Fruit fly (Drosophila melanogaster) whole organism, embryonic: Measurements from ENCODE around the gene tsh.

Source experiments
- Bgb ChIP-seq: fragments of 200-800 bp; sonication (Bioruptor generic); IDR thresholded peaks from 2 replicates; pipeline ENCODE4 v1.3.6; 2022; ENCODE audit warnings: missing biosample characterization, missing genetic modification characterization; ENCODE audit not compliant: partially characterized antibody
- Bteb2 ChIP-seq: fragments of 200-800 bp; sonication (Bioruptor generic); optimal IDR thresholded peaks from 2 replicates; lab custom pipeline; 2016; ENCODE audit warnings: missing biosample characterization, missing genetic modification characterization
- CG18262 ChIP-seq: fragments of 200-800 bp; optimal IDR thresholded peaks from 3 replicates; lab custom pipeline; 2019; ENCODE audit warnings: missing biosample characterization, mild to moderate bottlenecking, missing genetic modification characterization, moderate library complexity
- CG32767 ChIP-seq: fragments of 200-800 bp; sonication (Bioruptor generic); IDR thresholded peaks from 2 replicates; pipeline ENCODE4 v1.3.6; 2022; ENCODE audit warnings: missing biosample characterization, missing genetic modification characterization
- CG32772 ChIP-seq: fragments of 200-800 bp; sonication (Bioruptor generic); IDR thresholded peaks from 2 replicates; pipeline ENCODE4 v1.3.6; 2022; ENCODE audit warnings: missing biosample characterization, missing genetic modification characterization
- CG34224 ChIP-seq: fragments of 200-800 bp; sonication (Bioruptor generic); IDR thresholded peaks from 3 replicates; pipeline ENCODE4 v1.3.6; 2022; ENCODE audit warnings: missing biosample characterization, missing genetic modification characterization; ENCODE audit not compliant: partially characterized antibody
- CG34376 ChIP-seq: fragments of 200-800 bp; sonication (Bioruptor generic); optimal IDR thresholded peaks from 2 replicates; lab custom pipeline; 2018; ENCODE audit warnings: missing biosample characterization, mild to moderate bottlenecking, missing genetic modification characterization
- CG3838 ChIP-seq: fragments of 200-800 bp; sonication (Bioruptor generic); optimal IDR thresholded peaks from 3 replicates; lab custom pipeline; 2016; ENCODE audit warnings: missing biosample characterization, missing genetic modification characterization
- CG6272 ChIP-seq: fragments of 200-800 bp; sonication (Bioruptor generic); IDR thresholded peaks from 2 replicates; pipeline ENCODE4 v1.3.6; 2022; ENCODE audit warnings: missing biosample characterization, missing genetic modification characterization
- CG6791 ChIP-seq: fragments of 200-800 bp; sonication (Bioruptor generic); IDR thresholded peaks from 3 replicates; pipeline ENCODE4 v1.3.6; 2022; ENCODE audit warnings: missing biosample characterization, missing genetic modification characterization; ENCODE audit not compliant: partially characterized antibody
- CG7271 ChIP-seq: fragments of 200-800 bp; sonication (Bioruptor generic); optimal IDR thresholded peaks from 2 replicates; lab custom pipeline; 2018; ENCODE audit warnings: missing biosample characterization, mild to moderate bottlenecking, missing genetic modification characterization, moderate library complexity
- CG8765 ChIP-seq: fragments of 200-800 bp; sonication (Bioruptor generic); IDR thresholded peaks from 2 replicates; pipeline ENCODE4 v1.3.6; 2022; ENCODE audit warnings: missing biosample characterization, missing genetic modification characterization
- CG9932 ChIP-seq: fragments of 200-800 bp; sonication (Bioruptor generic); IDR thresholded peaks from 2 replicates; pipeline ENCODE4 v1.3.6; 2022; ENCODE audit warnings: missing biosample characterization, missing genetic modification characterization
- CHES-1-like ChIP-seq: fragments of 200-800 bp; sonication (Bioruptor generic); optimal IDR thresholded peaks from 2 replicates; lab custom pipeline; 2016; ENCODE audit warnings: missing biosample characterization, missing genetic modification characterization
- CTCF ChIP-seq: fragments of 200-800 bp; sonication (Bioruptor generic); optimal IDR thresholded peaks from 2 replicates; lab custom pipeline; 2017; ENCODE audit warnings: missing biosample characterization, mild to moderate bottlenecking, missing genetic modification characterization, moderate library complexity
- CkIIα-i1 ChIP-seq: fragments of 200-800 bp; sonication (Bioruptor generic); IDR thresholded peaks from 2 replicates; pipeline ENCODE4 v1.3.6; 2022; ENCODE audit warnings: missing biosample characterization, missing genetic modification characterization
- D19A ChIP-seq: fragments of 200-800 bp; optimal IDR thresholded peaks from 3 replicates; lab custom pipeline; 2019; ENCODE audit warnings: missing biosample characterization, mild to moderate bottlenecking, missing genetic modification characterization, moderate library complexity
- Ets65A ChIP-seq: fragments of 200-800 bp; sonication (Bioruptor generic); peaks from one replicate; lab custom pipeline; 2016; ENCODE audit warnings: missing biosample characterization, missing genetic modification characterization
- Fer3 ChIP-seq: fragments of 200-800 bp; sonication (Bioruptor generic); optimal IDR thresholded peaks from 2 replicates; lab custom pipeline; 2018; ENCODE audit warnings: missing biosample characterization, mild to moderate bottlenecking, missing genetic modification characterization, moderate library complexity
- HLH54F ChIP-seq: fragments of 200-800 bp; sonication (Bioruptor generic); optimal IDR thresholded peaks from 3 replicates; lab custom pipeline; 2016; ENCODE audit warnings: missing biosample characterization, missing genetic modification characterization
- Hr51 ChIP-seq, 2 experiments: fragments of 200-800 bp; sonication (Bioruptor generic); optimal IDR thresholded peaks; 2 replicates in 1 of 2; 3 replicates in 1 of 2; lab custom pipeline; 2016 to 2018; ENCODE audit warnings: missing biosample characterization in 2 of 2, missing genetic modification characterization in 2 of 2, mild to moderate bottlenecking in 1 of 2, moderate library complexity in 1 of 2
- Lhr ChIP-seq: fragments of 200-800 bp; sonication (Bioruptor generic); optimal IDR thresholded peaks from 3 replicates; lab custom pipeline; 2017; ENCODE audit warnings: mild to moderate bottlenecking, missing biosample characterization, missing genetic modification reagents, missing genetic modification characterization
- Nf-YC ChIP-seq: fragments of 200-800 bp; optimal IDR thresholded peaks from 3 replicates; lab custom pipeline; 2019; ENCODE audit warnings: missing biosample characterization, mild to moderate bottlenecking, missing genetic modification characterization, moderate library complexity
- Oli ChIP-seq: fragments of 200-800 bp; sonication (Bioruptor generic); optimal IDR thresholded peaks from 2 replicates; lab custom pipeline; 2018; ENCODE audit warnings: missing biosample characterization, mild to moderate bottlenecking, missing genetic modification characterization, moderate library complexity
- Sox102F ChIP-seq: fragments of 200-800 bp; sonication (Bioruptor generic); optimal IDR thresholded peaks from 2 replicates; lab custom pipeline; 2018; ENCODE audit warnings: missing biosample characterization, mild to moderate bottlenecking, missing genetic modification characterization, moderate library complexity
- amos ChIP-seq: fragments of 200-800 bp; sonication (Bioruptor generic); IDR thresholded peaks from 2 replicates; pipeline ENCODE4 v1.3.6; 2022; ENCODE audit warnings: missing biosample characterization, missing genetic modification characterization; ENCODE audit not compliant: partially characterized antibody
- bcd ChIP-seq: fragments of 200-800 bp; sonication (Bioruptor generic); optimal IDR thresholded peaks from 2 replicates; lab custom pipeline; 2017; ENCODE audit warnings: missing biosample characterization, mild to moderate bottlenecking, missing genetic modification characterization
- btn ChIP-seq: fragments of 200-800 bp; sonication (Bioruptor generic); optimal IDR thresholded peaks from 2 replicates; lab custom pipeline; 2016; ENCODE audit warnings: missing biosample characterization, missing genetic modification characterization
- crp ChIP-seq, 2 experiments: fragments of 200-800 bp; sonication (Bioruptor generic); optimal IDR thresholded peaks; 2 replicates in 1 of 2; 3 replicates in 1 of 2; lab custom pipeline; 2017; ENCODE audit warnings: missing biosample characterization in 2 of 2, missing genetic modification characterization in 2 of 2, mild to moderate bottlenecking in 1 of 2, moderate library complexity in 1 of 2
- dati ChIP-seq: fragments of 200-800 bp; sonication (Bioruptor generic); IDR thresholded peaks from 2 replicates; pipeline ENCODE4 v1.3.6; 2022; ENCODE audit warnings: missing biosample characterization, missing genetic modification characterization
- fu2 ChIP-seq: fragments of 200-800 bp; sonication (Bioruptor generic); optimal IDR thresholded peaks from 2 replicates; lab custom pipeline; 2016; ENCODE audit warnings: missing biosample characterization, missing genetic modification characterization
- her ChIP-seq: fragments of 200-800 bp; sonication (Bioruptor generic); optimal IDR thresholded peaks from 2 replicates; lab custom pipeline; 2016; ENCODE audit warnings: missing biosample characterization, missing genetic modification characterization
- ind ChIP-seq: fragments of 200-800 bp; sonication (Bioruptor generic); optimal IDR thresholded peaks from 3 replicates; lab custom pipeline; 2016; ENCODE audit warnings: missing biosample characterization, missing genetic modification characterization
- jumu ChIP-seq: fragments of 200-800 bp; sonication (Bioruptor generic); optimal IDR thresholded peaks from 3 replicates; lab custom pipeline; 2016; ENCODE audit warnings: missing biosample characterization, missing genetic modification characterization
- kah ChIP-seq: fragments of 200-800 bp; sonication (Bioruptor generic); optimal IDR thresholded peaks from 2 replicates; lab custom pipeline; 2018; ENCODE audit warnings: missing biosample characterization, mild to moderate bottlenecking, missing genetic modification characterization
- luna ChIP-seq: fragments of 200-800 bp; sonication (Bioruptor generic); optimal IDR thresholded peaks from 2 replicates; lab custom pipeline; 2016; ENCODE audit warnings: missing biosample characterization, missing genetic modification characterization
- org-1 ChIP-seq: fragments of 200-800 bp; sonication (Bioruptor generic); optimal IDR thresholded peaks from 2 replicates; lab custom pipeline; 2017; ENCODE audit warnings: missing biosample characterization, missing genetic modification characterization
- otp ChIP-seq: fragments of 200-800 bp; sonication (Bioruptor generic); IDR thresholded peaks from 3 replicates; pipeline ENCODE4, ENCODE4 v1.3.6; 2022; ENCODE audit warnings: missing biosample characterization, missing genetic modification characterization
- pum ChIP-seq: fragments of 200-800 bp; sonication (Bioruptor generic); optimal IDR thresholded peaks from 2 replicates; lab custom pipeline; 2016; ENCODE audit warnings: missing biosample characterization, missing genetic modification characterization
- salm ChIP-seq: fragments of 200-800 bp; sonication (Bioruptor generic); optimal IDR thresholded peaks from 2 replicates; lab custom pipeline; 2018; ENCODE audit warnings: missing biosample characterization, mild to moderate bottlenecking, missing genetic modification characterization
- sc ChIP-seq, 3 experiments: fragments of >200 bp in 2 of 3; fragments of 200-800 bp in 1 of 3; sonication (Bioruptor generic) in 1 of 3; optimal IDR thresholded peaks; 2 replicates in 2 of 3; 3 replicates in 1 of 3; lab custom pipeline; 2017; ENCODE audit warnings: mild to moderate bottlenecking in 1 of 3, missing biosample characterization in 1 of 3, missing genetic modification characterization in 1 of 3, missing genetic modification reagents in 1 of 3
- sim ChIP-seq: fragments of 200-800 bp; sonication (Bioruptor generic); IDR thresholded peaks from 2 replicates; pipeline ENCODE4 v1.3.6; 2022; ENCODE audit warnings: missing biosample characterization, missing genetic modification characterization
- slbo ChIP-seq: fragments of 200-800 bp; sonication (Bioruptor generic); IDR thresholded peaks from 2 replicates; pipeline ENCODE4 v1.3.6; 2022; ENCODE audit warnings: missing biosample characterization, missing genetic modification characterization
- so ChIP-seq: fragments of 200-800 bp; sonication (Bioruptor generic); IDR thresholded peaks from 3 replicates; pipeline ENCODE4 v1.3.6; 2022; ENCODE audit warnings: missing biosample characterization, missing genetic modification characterization
- tap ChIP-seq: fragments of 200-800 bp; optimal IDR thresholded peaks from 3 replicates; lab custom pipeline; 2019; ENCODE audit warnings: missing biosample characterization, mild to moderate bottlenecking, missing genetic modification characterization, moderate library complexity
- tll ChIP-seq, 2 experiments: fragments of 200-800 bp in 1 of 2; fragments of >200 bp in 1 of 2; sonication (Bioruptor generic) in 1 of 2; optimal IDR thresholded peaks; 2 replicates each; lab custom pipeline; 2017 to 2019; ENCODE audit warnings: missing biosample characterization in 2 of 2, missing genetic modification characterization in 2 of 2, mild to moderate bottlenecking in 1 of 2, moderate library complexity in 1 of 2
- tup ChIP-seq: fragments of 200-800 bp; sonication (Bioruptor generic); optimal IDR thresholded peaks from 2 replicates; lab custom pipeline; 2016; ENCODE audit warnings: missing biosample characterization, mild to moderate bottlenecking, missing genetic modification characterization, moderate library complexity
- unpg ChIP-seq: fragments of 200-800 bp; sonication (Bioruptor generic); optimal IDR thresholded peaks from 3 replicates; lab custom pipeline; 2018; ENCODE audit warnings: missing biosample characterization, mild to moderate bottlenecking, missing genetic modification characterization, moderate library complexity

The tsh gene

dm6 chr2L:21846374-21847297 is 18.2 kb downstream of the tsh start (continued):
- TF ChIP-seq unpg (GFP tag; lab: Kevin White, UChicago), result peak; percentile 73
- no peak for TF ChIP-seq CkIIα-i1 (GFP tag; lab: Robert Waterston, UW)
- TF ChIP-seq Lhr (GFP tag; lab: Kevin White, UChicago), result peak; percentile 35
- no peak for TF ChIP-seq sc (optimal IDR thresholded peaks at IDR 0.05; lab: Kevin White, UChicago)
- TF ChIP-seq sc (GFP tag; optimal IDR thresholded peaks at IDR 0.05; lab: Kevin White, UChicago), result peak; percentile 60
- no peak for TF ChIP-seq CG7271 (tag; lab: Kevin White, UChicago)
- TF ChIP-seq CG9932, result no peak
- no peak for TF ChIP-seq HLH54F (GFP tag; lab: Kevin White, UChicago)
- no peak for TF ChIP-seq CG6791 (GFP tag; lab: Robert Waterston, UW)
- no peak for TF ChIP-seq so (GFP tag; lab: Robert Waterston, UW)
- peak; percentile 34 for TF ChIP-seq ind
- 0 out of 3 replicates have a peak, but pooled peaks have one; percentile 37 for TF ChIP-seq otp (GFP tag; lab: Robert Waterston, UW)
- peak; percentile 83 for TF ChIP-seq CG18262 (tag; lab: Kevin White, UChicago)
- no peak for TF ChIP-seq fu2 (GFP tag; lab: Kevin White, UChicago)
- no peak for TF ChIP-seq crp (GFP tag; optimal IDR thresholded peaks at IDR 0.05; lab: Kevin White, UChicago)
- TF ChIP-seq btn (GFP tag; lab: Kevin White, UChicago), result peak; percentile 49
- peak; percentile 42 for TF ChIP-seq CHES-1-like (GFP tag; lab: Kevin White, UChicago)
- no peak for TF ChIP-seq tll (GFP tag; optimal IDR thresholded peaks at IDR 0.05; lab: Kevin White, UChicago)
- TF ChIP-seq org-1 (GFP tag; lab: Kevin White, UChicago), result peak; percentile 50
- 0 out of 2 replicates have a peak, but pooled peaks have one; percentile 41 for TF ChIP-seq CG32767 (GFP tag; lab: Robert Waterston, UW)
- TF ChIP-seq CTCF (GFP tag; lab: Kevin White, UChicago), result no peak
- TF ChIP-seq jumu (GFP tag; lab: Kevin White, UChicago), result peak; percentile 44
- TF ChIP-seq amos (GFP tag; lab: Robert Waterston, UW), result no peak
- peak in 1 of 2 experiments; percentile 40 for TF ChIP-seq Hr51 (GFP tag; optimal IDR thresholded peaks at IDR 0.05; lab: Kevin White, UChicago)
- peak; percentile 57 for TF ChIP-seq Sox102F (GFP tag; lab: Kevin White, UChicago)
- no peak for TF ChIP-seq Bgb (GFP tag; lab: Robert Waterston, UW)
- peak; percentile 88 for TF ChIP-seq Nf-YC (tag; lab: Kevin White, UChicago)
- peak; percentile 32; the same call in 1 of the 2 replicates for TF ChIP-seq sim (GFP tag; lab: Robert Waterston, UW)
- no peak for TF ChIP-seq CG6272
- peak; percentile 68 for TF ChIP-seq Oli (tag; lab: Kevin White, UChicago)
- no peak for TF ChIP-seq CG3838
- TF ChIP-seq kah (GFP tag; lab: Kevin White, UChicago), result no peak
- peak; percentile 97 for TF ChIP-seq Ets65A (GFP tag; lab: Kevin White, UChicago)
- TF ChIP-seq slbo (GFP tag; lab: Robert Waterston, UW), result 0 out of 2 replicates have a peak, but pooled peaks have one; percentile 7
- peak; percentile 62 for TF ChIP-seq pum (GFP tag; lab: Kevin White, UChicago)
- TF ChIP-seq CG8765 (GFP tag; lab: Robert Waterston, UW), result peak; percentile 10; the same call in 1 of the 2 replicates
- peak; percentile 65 for TF ChIP-seq D19A (tag; lab: Kevin White, UChicago)
- no peak for TF ChIP-seq Bteb2
- no peak for TF ChIP-seq CG34224 (GFP tag; lab: Robert Waterston, UW)
- no peak for TF ChIP-seq tap (tag; lab: Kevin White, UChicago)
- no peak for TF ChIP-seq luna (GFP tag; lab: Kevin White, UChicago)
- peak; percentile 7 for TF ChIP-seq Fer3 (tag; lab: Kevin White, UChicago)
- TF ChIP-seq salm (tag; lab: Kevin White, UChicago), result no peak
- TF ChIP-seq her (GFP tag; lab: Kevin White, UChicago), result no peak
- peak; percentile 42; the same call in 1 of the 2 replicates for TF ChIP-seq CG32772 (GFP tag; lab: Robert Waterston, UW)
- TF ChIP-seq bcd (GFP tag; lab: Kevin White, UChicago), result peak; percentile 58
- TF ChIP-seq CG34376, result no peak
- TF ChIP-seq tup, result no peak
- TF ChIP-seq dati (GFP tag; lab: Robert Waterston, UW), result no peak
